Worm (Caenorhabditis elegans) whole organism, L1 larva: ENCODE data around the gene srt-43.

Experiments used
- C04F5.9 ChIP-seq: sonication (generic microtip); optimal IDR thresholded peaks from 2 replicates; lab custom pipeline; 2016; ENCODE audit warnings: missing genetic modification characterization, missing compliant biosample characterization
- C16A3.4 ChIP-seq: fragments of 150-350 bp; optimal IDR thresholded peaks from 2 replicates; lab custom pipeline; 2014; ENCODE audit warnings: missing biosample characterization, missing genetic modification characterization
- C34B4.2 ChIP-seq: sonication (generic microtip); optimal IDR thresholded peaks from 2 replicates; lab custom pipeline; 2017; ENCODE audit warnings: mild to moderate bottlenecking, missing genetic modification characterization, missing compliant biosample characterization
- aha-1 ChIP-seq: fragments of 150-350 bp; optimal IDR thresholded peaks from 2 replicates; lab custom pipeline; 2014; ENCODE audit warnings: missing biosample characterization, missing genetic modification characterization
- blmp-1 ChIP-seq: fragments of 150-350 bp; optimal IDR thresholded peaks from 2 replicates; lab custom pipeline; 2014; ENCODE audit warnings: missing biosample characterization, missing genetic modification characterization
- ceh-8 ChIP-seq: fragments of 200-800 bp; sonication (Bioruptor generic); optimal IDR thresholded peaks from 2 replicates; lab custom pipeline; 2018; ENCODE audit warnings: mild to moderate bottlenecking, missing genetic modification characterization, moderate library complexity, missing compliant biosample characterization
- ces-1 ChIP-seq: fragments of 150-350 bp; optimal IDR thresholded peaks from 2 replicates; lab custom pipeline; 2014; ENCODE audit warnings: missing biosample characterization, missing genetic modification reagents, missing genetic modification characterization
- dpl-1 ChIP-seq, 3 experiments: fragments of 150-350 bp in 2 of 3; sonication (generic microtip) in 1 of 3; optimal IDR thresholded peaks; 2 replicates each; lab custom pipeline; 2014 to 2017; ENCODE audit warnings: missing biosample characterization in 3 of 3, missing genetic modification characterization in 3 of 3, missing genetic modification reagents in 3 of 3
- efl-1 ChIP-seq, 4 experiments: fragments of 150-350 bp; optimal IDR thresholded peaks in 3 of 4; peaks in 1 of 4; 1 replicate in 1 of 4; 2 replicates in 3 of 4; lab custom pipeline; 2014; ENCODE audit warnings: missing biosample characterization in 2 of 4, missing genetic modification characterization in 2 of 4, missing genetic modification reagents in 2 of 4
- efl-3 ChIP-seq: fragments of 200-800 bp; sonication (Bioruptor generic); optimal IDR thresholded peaks from 2 replicates; lab custom pipeline; 2018; ENCODE audit warnings: mild to moderate bottlenecking, missing genetic modification characterization, missing compliant biosample characterization
- elt-2 ChIP-seq: sonication (generic microtip); optimal IDR thresholded peaks from 2 replicates; lab custom pipeline; 2016; ENCODE audit warnings: missing genetic modification characterization, mild to moderate bottlenecking, inconsistent platforms, missing compliant biosample characterization, missing genetic modification reagents
- fkh-10 ChIP-seq: sonication (generic microtip); optimal IDR thresholded peaks from 2 replicates; lab custom pipeline; 2017; ENCODE audit warnings: missing biosample characterization, missing genetic modification reagents, missing genetic modification characterization
- fkh-4 ChIP-seq: sonication (generic microtip); optimal IDR thresholded peaks from 2 replicates; lab custom pipeline; 2016; ENCODE audit warnings: missing compliant biosample characterization, missing genetic modification characterization, borderline replicate concordance
- fos-1 ChIP-seq: fragments of 150-350 bp; optimal IDR thresholded peaks from 2 replicates; lab custom pipeline; 2014; ENCODE audit warnings: missing biosample characterization, missing genetic modification characterization
- grh-1 ChIP-seq: fragments of 200-800 bp; sonication (Bioruptor generic); IDR thresholded peaks from 2 replicates; pipeline ENCODE4 v1.3.6; 2022; ENCODE audit warnings: missing genetic modification reagents, missing genetic modification characterization, missing compliant biosample characterization
- hlh-17 ChIP-seq: fragments of 200-800 bp; sonication (Bioruptor generic); optimal IDR thresholded peaks from 2 replicates; lab custom pipeline; 2018; ENCODE audit warnings: missing genetic modification characterization, mild to moderate bottlenecking, missing compliant biosample characterization, moderate library complexity, borderline replicate concordance
- irx-1 ChIP-seq: sonication (generic microtip); optimal IDR thresholded peaks from 2 replicates; lab custom pipeline; 2016; ENCODE audit warnings: missing genetic modification characterization, missing compliant biosample characterization
- isw-1 ChIP-seq: fragments of 200-800 bp; sonication (Bioruptor generic); IDR thresholded peaks from 2 replicates; pipeline ENCODE4 v1.3.6; 2022; ENCODE audit warnings: missing genetic modification characterization, missing compliant biosample characterization
- lin-13 ChIP-seq: fragments of 150-350 bp; optimal IDR thresholded peaks from 2 replicates; lab custom pipeline; 2014; ENCODE audit warnings: missing biosample characterization, missing genetic modification reagents, missing genetic modification characterization
- lin-35 ChIP-seq, 2 experiments: fragments of 150-350 bp; optimal IDR thresholded peaks; 2 replicates each; lab custom pipeline; 2014; ENCODE audit warnings: missing biosample characterization in 2 of 2, missing genetic modification characterization in 2 of 2, missing genetic modification reagents in 2 of 2
- lir-3 ChIP-seq: sonication (generic microtip); optimal IDR thresholded peaks from 2 replicates; lab custom pipeline; 2016; ENCODE audit warnings: mild to moderate bottlenecking, missing genetic modification characterization, moderate library complexity, missing compliant biosample characterization; ENCODE audit not compliant: poor library complexity
- mdl-1 ChIP-seq, 2 experiments: fragments of 150-350 bp; optimal IDR thresholded peaks; 2 replicates each; lab custom pipeline; 2014 to 2017; ENCODE audit warnings: missing biosample characterization in 2 of 2, missing genetic modification characterization in 2 of 2, inconsistent platforms in 1 of 2
- mep-1 ChIP-seq: fragments of 150-350 bp; optimal IDR thresholded peaks from 2 replicates; lab custom pipeline; 2014; ENCODE audit warnings: missing biosample characterization, missing genetic modification characterization
- nhr-11 ChIP-seq: fragments of 150-350 bp; optimal IDR thresholded peaks from 2 replicates; lab custom pipeline; 2014; ENCODE audit warnings: missing biosample characterization, missing genetic modification characterization
- nhr-237 ChIP-seq: fragments of 150-350 bp; optimal IDR thresholded peaks from 2 replicates; lab custom pipeline; 2014; ENCODE audit warnings: missing biosample characterization, missing genetic modification characterization
- nhr-28 ChIP-seq: fragments of 150-350 bp; optimal IDR thresholded peaks from 2 replicates; lab custom pipeline; 2014; ENCODE audit warnings: missing biosample characterization, missing genetic modification characterization
- nhr-47 ChIP-seq: sonication (generic microtip); optimal IDR thresholded peaks from 2 replicates; lab custom pipeline; 2016; ENCODE audit warnings: mild to moderate bottlenecking, missing genetic modification characterization, moderate library complexity, missing compliant biosample characterization
- nhr-76 ChIP-seq: sonication (generic microtip); optimal IDR thresholded peaks from 2 replicates; lab custom pipeline; 2017; ENCODE audit warnings: missing biosample characterization, missing genetic modification characterization
- nhr-77 ChIP-seq: fragments of 150-350 bp; optimal IDR thresholded peaks from 2 replicates; lab custom pipeline; 2014; ENCODE audit warnings: missing biosample characterization, missing genetic modification characterization
- nhr-90 ChIP-seq: sonication (generic microtip); optimal IDR thresholded peaks from 2 replicates; lab custom pipeline; 2016; ENCODE audit warnings: mild to moderate bottlenecking, missing genetic modification characterization, missing compliant biosample characterization; ENCODE audit not compliant: poor library complexity
- pag-3 ChIP-seq: sonication (generic microtip); optimal IDR thresholded peaks from 2 replicates; lab custom pipeline; 2017; ENCODE audit warnings: missing genetic modification characterization, mild to moderate bottlenecking, missing compliant biosample characterization, antibody characterized with exemption, borderline replicate concordance; ENCODE audit not compliant: insufficient read depth
- rnt-1 ChIP-seq: sonication (generic microtip); optimal IDR thresholded peaks from 2 replicates; lab custom pipeline; 2016; ENCODE audit warnings: mild to moderate bottlenecking, missing genetic modification characterization, moderate library complexity, missing compliant biosample characterization
- snpc-4 ChIP-seq: fragments of 150-350 bp; optimal IDR thresholded peaks from 2 replicates; lab custom pipeline; 2014; ENCODE audit warnings: missing biosample characterization, missing genetic modification characterization
- snu-23 ChIP-seq: sonication (generic microtip); optimal IDR thresholded peaks from 2 replicates; lab custom pipeline; 2016; ENCODE audit warnings: missing genetic modification characterization, missing compliant biosample characterization
- sox-4 ChIP-seq: sonication (generic microtip); optimal IDR thresholded peaks from 2 replicates; lab custom pipeline; 2016; ENCODE audit warnings: missing genetic modification characterization, missing compliant biosample characterization
- sptf-1 ChIP-seq: fragments of 150-350 bp; optimal IDR thresholded peaks from 2 replicates; lab custom pipeline; 2014; ENCODE audit warnings: missing biosample characterization, missing genetic modification characterization
- sup-37 ChIP-seq: fragments of 200-800 bp; sonication (Bioruptor generic); optimal IDR thresholded peaks from 2 replicates; lab custom pipeline; 2018; ENCODE audit warnings: mild to moderate bottlenecking, missing genetic modification characterization, missing compliant biosample characterization
- unc-130 ChIP-seq: fragments of 150-350 bp; optimal IDR thresholded peaks from 2 replicates; lab custom pipeline; 2017; ENCODE audit warnings: missing biosample characterization, missing genetic modification characterization, inconsistent platforms
- unc-30 ChIP-seq: sonication (generic microtip); optimal IDR thresholded peaks from 2 replicates; lab custom pipeline; 2017; ENCODE audit warnings: missing biosample characterization, missing genetic modification characterization
- unc-86 ChIP-seq: sonication (generic microtip); optimal IDR thresholded peaks from 2 replicates; lab custom pipeline; 2016; ENCODE audit warnings: missing genetic modification characterization, missing compliant biosample characterization
- unc-98 ChIP-seq: fragments of 200-800 bp; sonication (Bioruptor generic); IDR thresholded peaks from 2 replicates; pipeline ENCODE4 v1.3.6; 2022; ENCODE audit warnings: missing genetic modification characterization, missing compliant biosample characterization

srt-43 gene

DNA sequence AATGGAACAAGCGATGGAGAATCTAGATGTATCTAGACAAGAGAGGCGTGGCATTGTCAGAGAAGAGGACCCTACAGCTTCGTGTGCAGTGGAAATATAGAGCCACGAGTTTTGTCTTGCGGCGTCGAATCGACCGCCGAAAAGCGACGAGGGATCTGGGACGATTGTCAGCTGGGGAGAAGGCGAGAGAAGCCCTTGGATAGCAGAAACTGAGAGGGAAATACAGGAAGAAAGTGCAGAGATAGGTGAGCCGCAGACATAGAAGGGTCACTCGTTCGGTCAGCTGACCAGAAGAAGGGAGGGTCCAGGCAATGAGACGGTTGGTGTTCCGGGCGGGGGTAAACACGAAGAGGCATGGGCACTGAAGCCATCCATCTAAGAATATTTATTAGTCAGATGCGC is 45.4 kb downstream of the srt-43 start (continued):
- TF ChIP-seq snu-23 (GFP tag; lab: Kevin White, UChicago) = peak; percentile 64
- TF ChIP-seq isw-1 (GFP tag; lab: Robert Waterston, UW) = peak; percentile 54
- TF ChIP-seq fkh-10 (GFP tag; lab: Kevin White, UChicago) = peak; percentile 81
- TF ChIP-seq lin-35 (GFP tag; optimal IDR thresholded peaks at IDR 0.05; lab: Kevin White, UChicago) = peak; percentile 54 to 63
- TF ChIP-seq lir-3 (tag; lab: Kevin White, UChicago) = peak; percentile 25
- peak; percentile 81 for TF ChIP-seq unc-86 (tag; lab: Kevin White, UChicago)
- no peak for TF ChIP-seq nhr-237 (tag; lab: Kevin White, UChicago)
- TF ChIP-seq nhr-76 (tag; lab: Kevin White, UChicago) = no peak
- TF ChIP-seq ces-1 (GFP tag; lab: Kevin White, UChicago) = no peak
- no peak for TF ChIP-seq hlh-17 (GFP tag; lab: Kevin White, UChicago)
- peak; percentile 65 for TF ChIP-seq lin-13 (GFP tag; lab: Kevin White, UChicago)
- TF ChIP-seq nhr-90 (tag; lab: Kevin White, UChicago) = no peak
- peak; percentile 76 for TF ChIP-seq rnt-1 (tag; lab: Kevin White, UChicago)
- TF ChIP-seq C34B4.2 = no peak
- TF ChIP-seq pag-3 (tag; lab: Kevin White, UChicago) = no peak

- peak in 1 of 2 experiments; percentile 2 for TF ChIP-seq lin-35 (GFP tag; optimal IDR thresholded peaks at IDR 0.05; lab: Kevin White, UChicago)
- TF ChIP-seq fos-1 (tag; lab: Kevin White, UChicago) = no peak
- TF ChIP-seq elt-2 (tag; lab: Kevin White, UChicago) = no peak
- no peak for TF ChIP-seq lir-3 (tag; lab: Kevin White, UChicago)
- no peak for TF ChIP-seq nhr-11 (tag; lab: Kevin White, UChicago)
- peak; percentile 22 for TF ChIP-seq C16A3.4 (tag; lab: Kevin White, UChicago)
- TF ChIP-seq C04F5.9 = no peak
- TF ChIP-seq snu-23 (GFP tag; lab: Kevin White, UChicago) = no peak
- TF ChIP-seq sup-37 (GFP tag; lab: Kevin White, UChicago) = no peak
- TF ChIP-seq ceh-8 (GFP tag; lab: Kevin White, UChicago) = no peak
These were observed 46.3 kb downstream of the srt-43 start for ce11 chrV:12815386-12815785.

- TF ChIP-seq blmp-1 = peak; percentile 27
- no peak for TF ChIP-seq unc-30 (tag; lab: Kevin White, UChicago)
These were observed 47.6 kb downstream of the srt-43 start for ce11 chrV:12816672-12817071.

ce11 chrV:12818486-12818885 is 49.4 kb downstream of the srt-43 start:
- TF ChIP-seq pag-3 (tag; lab: Kevin White, UChicago) (no peak), dpl-1 (GFP tag; optimal IDR thresholded peaks at IDR 0.05; lab: Kevin White, UChicago) (no peak), unc-130 (no peak), snpc-4 (tag; lab: Kevin White, UChicago) (no peak), unc-98 (GFP tag; lab: Robert Waterston, UW) (no peak), nhr-28 (tag; lab: Kevin White, UChicago) (no peak), nhr-77 (tag; lab: Kevin White, UChicago) (no peak), efl-1 (optimal IDR thresholded peaks at IDR 0.05; lab: Kevin White, UChicago) (no peak), efl-1 (GFP tag; optimal IDR thresholded peaks at IDR 0.05 in 1 of 2; lab: Kevin White, UChicago) (no peak), irx-1 (tag; lab: Kevin White, UChicago) (no peak), mep-1 (tag; lab: Kevin White, UChicago) (no peak), sptf-1 (tag; lab: Kevin White, UChicago) (no peak), efl-3 (GFP tag; lab: Kevin White, UChicago) (no peak), fkh-4 (tag; lab: Kevin White, UChicago) (no peak), sox-4 (no peak), mdl-1 (tag; optimal IDR thresholded peaks at IDR 0.05; lab: Kevin White, UChicago) (no peak), nhr-47 (no peak), rnt-1 (tag; lab: Kevin White, UChicago) (no peak), nhr-90 (tag; lab: Kevin White, UChicago) (no peak), aha-1 (tag; lab: Kevin White, UChicago) (no peak), grh-1 (GFP tag; lab: Robert Waterston, UW) (no peak)
